Fruit fly (Drosophila melanogaster): Measurements from ENCODE around the gene CG31463.

DNA sequence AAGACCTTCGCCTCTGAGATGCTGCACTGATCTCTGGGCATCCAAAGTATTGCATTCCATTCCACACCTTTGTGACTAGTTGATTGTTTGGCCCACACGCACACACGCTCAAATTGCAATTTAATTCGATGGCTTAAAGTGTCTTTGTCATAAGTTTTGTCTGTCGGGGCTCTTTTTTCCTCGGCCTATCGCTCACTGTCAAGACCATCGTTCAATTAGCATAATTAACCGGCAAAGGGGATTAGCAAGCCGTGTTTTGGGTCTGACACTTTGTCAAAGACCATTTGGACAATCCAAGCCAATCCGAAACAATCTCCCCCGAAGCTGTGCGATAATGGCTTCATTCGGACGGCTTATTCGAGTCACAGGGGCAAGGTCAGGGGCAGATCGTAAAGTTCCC, 37.8 kb upstream of the CG31463 start:
- TF ChIP-seq Ets98B (GFP tag; IDR thresholded peaks at IDR 0.05) = no peak
- TF ChIP-seq Pif1B (GFP tag; optimal IDR thresholded peaks at IDR 0.05) = no peak
- no peak for TF ChIP-seq CG8159 (tag; optimal IDR thresholded peaks at IDR 0.05)
- TF ChIP-seq CG32121 (GFP tag; IDR thresholded peaks at IDR 0.05) = no peak
